Fruit fly (Drosophila melanogaster) whole organism, wandering third instar larva: ENCODE results near the gene Ac76E.

ENCODE experiments used
- CG32264 ChIP-seq: fragments of 200-800 bp; sonication (Bioruptor generic); optimal IDR thresholded peaks from 2 replicates; lab custom pipeline; 2016; ENCODE audit warnings: missing biosample characterization, missing genetic modification characterization
- Sp1 ChIP-seq: fragments of 200-800 bp; sonication (Bioruptor generic); optimal IDR thresholded peaks from 3 replicates; lab custom pipeline; 2019; ENCODE audit warnings: missing biosample characterization, mild to moderate bottlenecking, missing genetic modification characterization, moderate library complexity
- br ChIP-seq: fragments of 200-800 bp; sonication (Bioruptor generic); optimal IDR thresholded peaks from 2 replicates; lab custom pipeline; 2016; ENCODE audit warnings: missing biosample characterization, missing genetic modification characterization
- fru ChIP-seq: fragments of 200-800 bp; sonication (Bioruptor generic); optimal IDR thresholded peaks from 3 replicates; lab custom pipeline; 2016; ENCODE audit warnings: missing biosample characterization, mild to moderate bottlenecking, missing genetic modification characterization
- h ChIP-seq: fragments of 200-800 bp; sonication (Bioruptor generic); optimal IDR thresholded peaks from 3 replicates; lab custom pipeline; 2016; ENCODE audit warnings: missing biosample characterization, mild to moderate bottlenecking, missing genetic modification characterization
- lola ChIP-seq: fragments of >200 bp; optimal IDR thresholded peaks from 2 replicates; lab custom pipeline; 2017; ENCODE audit warnings: missing biosample characterization, missing genetic modification characterization
- rgr ChIP-seq: fragments of 200-800 bp; sonication (Bioruptor generic); optimal IDR thresholded peaks from 3 replicates; lab custom pipeline; 2016; ENCODE audit warnings: missing biosample characterization, mild to moderate bottlenecking, missing genetic modification characterization
- sage ChIP-seq: fragments of 200-800 bp; sonication (Bioruptor generic); optimal IDR thresholded peaks from 2 replicates; lab custom pipeline; 2016; ENCODE audit warnings: missing biosample characterization, mild to moderate bottlenecking, missing genetic modification characterization

- TF ChIP-seq sage (GFP tag; lab: Kevin White, UChicago): no peak
- peak; percentile 35 for TF ChIP-seq rgr (GFP tag; lab: Kevin White, UChicago)
- no peak for TF ChIP-seq br
- no peak for TF ChIP-seq Sp1 (GFP tag; lab: Kevin White, UChicago)
- TF ChIP-seq CG32264: no peak
- no peak for TF ChIP-seq lola (GFP tag; lab: Kevin White, UChicago)
- peak; percentile 39 for TF ChIP-seq h (GFP tag; lab: Kevin White, UChicago)
- peak; percentile 7 for TF ChIP-seq fru
Observed at dm6 chr3L:19929051-19929718, 9.9 kb upstream of the Ac76E start.
